Fruit fly (Drosophila melanogaster) whole organism, embryonic: Measurements from ENCODE around the gene dbo.

Experiments used
- Blimp-1 ChIP-seq: fragments of 200-800 bp; sonication (Bioruptor generic); optimal IDR thresholded peaks from 3 replicates; lab custom pipeline; 2018; ENCODE audit warnings: missing biosample characterization, missing genetic modification characterization, mild to moderate bottlenecking, moderate library complexity, missing genetic modification reagents
- CG10274 ChIP-seq: fragments of 200-800 bp; sonication (Bioruptor generic); optimal IDR thresholded peaks from 3 replicates; lab custom pipeline; 2017; ENCODE audit warnings: missing biosample characterization, mild to moderate bottlenecking, missing genetic modification characterization
- CG10431 ChIP-seq: fragments of 200-800 bp; sonication (Bioruptor generic); optimal IDR thresholded peaks from 3 replicates; lab custom pipeline; 2018; ENCODE audit warnings: missing biosample characterization, mild to moderate bottlenecking, missing genetic modification characterization
- CG1233 ChIP-seq: fragments of 200-800 bp; sonication (Bioruptor generic); optimal IDR thresholded peaks from 4 replicates; lab custom pipeline; 2018; ENCODE audit warnings: missing biosample characterization, mild to moderate bottlenecking, missing genetic modification characterization
- CG12659 ChIP-seq: fragments of 200-800 bp; sonication (Bioruptor generic); optimal IDR thresholded peaks from 3 replicates; lab custom pipeline; 2017; ENCODE audit warnings: mild to moderate bottlenecking, missing biosample characterization, missing genetic modification reagents, missing genetic modification characterization
- CG13296 ChIP-seq: fragments of 200-800 bp; sonication (Bioruptor generic); optimal IDR thresholded peaks from 3 replicates; lab custom pipeline; 2018; ENCODE audit warnings: missing biosample characterization, mild to moderate bottlenecking, missing genetic modification characterization
- CG13894 ChIP-seq: fragments of 200-800 bp; sonication (Bioruptor generic); optimal IDR thresholded peaks from 3 replicates; lab custom pipeline; 2018; ENCODE audit warnings: missing biosample characterization, mild to moderate bottlenecking, missing genetic modification characterization, moderate library complexity
- CG15514 ChIP-seq: fragments of 200-800 bp; sonication (Bioruptor generic); optimal IDR thresholded peaks from 3 replicates; lab custom pipeline; 2017; ENCODE audit warnings: missing biosample characterization, missing genetic modification characterization, mild to moderate bottlenecking, moderate library complexity, missing genetic modification reagents
- CG17359 ChIP-seq: fragments of 200-800 bp; sonication (Bioruptor generic); optimal IDR thresholded peaks from 3 replicates; lab custom pipeline; 2018; ENCODE audit warnings: missing biosample characterization, mild to moderate bottlenecking, missing genetic modification characterization, moderate library complexity
- CG17568 ChIP-seq: fragments of 200-800 bp; sonication (Bioruptor generic); optimal IDR thresholded peaks from 2 replicates; lab custom pipeline; 2018; ENCODE audit warnings: missing biosample characterization, mild to moderate bottlenecking, missing genetic modification characterization, moderate library complexity
- CG18599 ChIP-seq: fragments of 200-800 bp; sonication (Bioruptor generic); optimal IDR thresholded peaks from 3 replicates; lab custom pipeline; 2017; ENCODE audit warnings: missing biosample characterization, missing genetic modification characterization, mild to moderate bottlenecking, moderate library complexity, missing genetic modification reagents
- CG2199 ChIP-seq: fragments of 200-800 bp; sonication (Bioruptor generic); IDR thresholded peaks from 3 replicates; pipeline ENCODE4 v1.3.6; 2022; ENCODE audit warnings: missing biosample characterization, missing genetic modification characterization
- CG6765 ChIP-seq: fragments of 200-800 bp; sonication (Bioruptor generic); optimal IDR thresholded peaks from 3 replicates; lab custom pipeline; 2017; ENCODE audit warnings: missing biosample characterization, mild to moderate bottlenecking, missing genetic modification characterization
- CG7372 ChIP-seq: fragments of 200-800 bp; sonication (Bioruptor generic); IDR thresholded peaks from 2 replicates; pipeline ENCODE4 v1.3.6; 2022; ENCODE audit warnings: missing biosample characterization, missing genetic modification characterization
- CG7745 ChIP-seq: fragments of 200-800 bp; sonication (Bioruptor generic); optimal IDR thresholded peaks from 2 replicates; lab custom pipeline; 2018; ENCODE audit warnings: missing biosample characterization, mild to moderate bottlenecking, missing genetic modification characterization, moderate library complexity
- D ChIP-seq, 2 experiments: fragments of 200-800 bp in 1 of 2; fragments of >200 bp in 1 of 2; sonication (Bioruptor generic) in 1 of 2; optimal IDR thresholded peaks; 2 replicates in 1 of 2; 3 replicates in 1 of 2; lab custom pipeline; 2017; ENCODE audit warnings: mild to moderate bottlenecking in 1 of 2, missing biosample characterization in 1 of 2, missing genetic modification characterization in 1 of 2, missing genetic modification reagents in 1 of 2
- D19B ChIP-seq: fragments of 200-800 bp; sonication (Bioruptor generic); optimal IDR thresholded peaks from 2 replicates; lab custom pipeline; 2017; ENCODE audit warnings: missing biosample characterization, mild to moderate bottlenecking, missing genetic modification characterization
- Hr51 ChIP-seq, 2 experiments: fragments of 200-800 bp; sonication (Bioruptor generic); optimal IDR thresholded peaks; 2 replicates in 1 of 2; 3 replicates in 1 of 2; lab custom pipeline; 2016 to 2018; ENCODE audit warnings: missing biosample characterization in 2 of 2, missing genetic modification characterization in 2 of 2, mild to moderate bottlenecking in 1 of 2, moderate library complexity in 1 of 2
- Kr ChIP-seq: fragments of 200-800 bp; sonication (Bioruptor generic); optimal IDR thresholded peaks from 2 replicates; lab custom pipeline; 2017; ENCODE audit warnings: missing biosample characterization, mild to moderate bottlenecking, missing genetic modification characterization
- Mes4 ChIP-seq: fragments of 200-800 bp; sonication (Bioruptor generic); optimal IDR thresholded peaks from 2 replicates; lab custom pipeline; 2016; ENCODE audit warnings: missing biosample characterization, missing genetic modification characterization
- NFAT ChIP-seq: fragments of 200-800 bp; sonication (Bioruptor generic); IDR thresholded peaks from 2 replicates; pipeline ENCODE4 v1.3.6; 2022; ENCODE audit warnings: missing biosample characterization, missing genetic modification characterization
- PHDP ChIP-seq: fragments of 200-800 bp; sonication (Bioruptor generic); optimal IDR thresholded peaks from 3 replicates; lab custom pipeline; 2018; ENCODE audit warnings: missing biosample characterization, mild to moderate bottlenecking, missing genetic modification characterization, moderate library complexity
- Poxn ChIP-seq: fragments of 200-800 bp; sonication (Bioruptor generic); IDR thresholded peaks from 2 replicates; pipeline ENCODE4 v1.3.6; 2022; ENCODE audit warnings: missing biosample characterization, missing genetic modification characterization
- Sry-β ChIP-seq: fragments of 200-800 bp; sonication (Bioruptor generic); optimal IDR thresholded peaks from 2 replicates; lab custom pipeline; 2018; ENCODE audit warnings: missing biosample characterization, mild to moderate bottlenecking, missing genetic modification characterization, moderate library complexity
- Xrp1 ChIP-seq: fragments of 200-800 bp; sonication (Bioruptor generic); IDR thresholded peaks from 2 replicates; pipeline ENCODE4 v1.3.6; 2022; ENCODE audit warnings: missing biosample characterization, missing genetic modification characterization
- YL-1 ChIP-seq: fragments of 200-800 bp; sonication (Bioruptor generic); optimal IDR thresholded peaks from 3 replicates; lab custom pipeline; 2017; ENCODE audit warnings: missing biosample characterization, mild to moderate bottlenecking, missing genetic modification characterization
- btn ChIP-seq: fragments of 200-800 bp; sonication (Bioruptor generic); optimal IDR thresholded peaks from 2 replicates; lab custom pipeline; 2016; ENCODE audit warnings: missing biosample characterization, missing genetic modification characterization
- cad ChIP-seq: fragments of >200 bp; optimal IDR thresholded peaks from 2 replicates; lab custom pipeline; 2017; ENCODE audit warnings: missing biosample characterization, missing genetic modification characterization
- corto ChIP-seq: fragments of 200-800 bp; sonication (Bioruptor generic); optimal IDR thresholded peaks from 2 replicates; lab custom pipeline; 2016; ENCODE audit warnings: missing biosample characterization, mild to moderate bottlenecking, missing genetic modification characterization, moderate library complexity
- cwo ChIP-seq: fragments of 200-800 bp; sonication (Bioruptor generic); optimal IDR thresholded peaks from 3 replicates; lab custom pipeline; 2017; ENCODE audit warnings: missing biosample characterization, missing genetic modification characterization, mild to moderate bottlenecking, moderate library complexity, missing genetic modification reagents
- dm ChIP-seq: fragments of 200-800 bp; sonication (Bioruptor generic); optimal IDR thresholded peaks from 3 replicates; lab custom pipeline; 2016; ENCODE audit warnings: missing biosample characterization, missing genetic modification characterization
- emc ChIP-seq: fragments of 200-800 bp; sonication (Bioruptor generic); optimal IDR thresholded peaks from 2 replicates; lab custom pipeline; 2016; ENCODE audit warnings: missing biosample characterization, missing genetic modification characterization
- exex ChIP-seq: fragments of 200-800 bp; sonication (Bioruptor generic); optimal IDR thresholded peaks from 4 replicates; lab custom pipeline; 2018; ENCODE audit warnings: missing biosample characterization, mild to moderate bottlenecking, missing genetic modification characterization, moderate library complexity
- gem ChIP-seq: fragments of 200-800 bp; sonication (Bioruptor generic); optimal IDR thresholded peaks from 2 replicates; lab custom pipeline; 2019; ENCODE audit warnings: missing biosample characterization, mild to moderate bottlenecking, missing genetic modification characterization, moderate library complexity
- gro ChIP-seq: fragments of 200-800 bp; sonication (Bioruptor generic); optimal IDR thresholded peaks from 2 replicates; lab custom pipeline; 2016; ENCODE audit warnings: missing biosample characterization, missing genetic modification characterization
- kay ChIP-seq: fragments of 200-800 bp; sonication (Bioruptor generic); optimal IDR thresholded peaks from 2 replicates; lab custom pipeline; 2016; ENCODE audit warnings: missing biosample characterization, missing genetic modification characterization
- lab ChIP-seq: fragments of 200-800 bp; sonication (Bioruptor generic); optimal IDR thresholded peaks from 3 replicates; lab custom pipeline; 2017; ENCODE audit warnings: missing biosample characterization, missing genetic modification characterization, mild to moderate bottlenecking, moderate library complexity, missing genetic modification reagents
- lbe ChIP-seq: fragments of 200-800 bp; sonication (Bioruptor generic); optimal IDR thresholded peaks from 2 replicates; lab custom pipeline; 2016; ENCODE audit warnings: missing biosample characterization, mild to moderate bottlenecking, missing genetic modification characterization
- mirr ChIP-seq: fragments of 200-800 bp; sonication (Bioruptor generic); optimal IDR thresholded peaks from 3 replicates; lab custom pipeline; 2018; ENCODE audit warnings: missing biosample characterization, mild to moderate bottlenecking, missing genetic modification characterization
- nau ChIP-seq: fragments of 200-800 bp; sonication (Bioruptor generic); optimal IDR thresholded peaks from 3 replicates; lab custom pipeline; 2017; ENCODE audit warnings: missing biosample characterization, mild to moderate bottlenecking, missing genetic modification characterization, missing genetic modification reagents
- pan ChIP-seq, 4 experiments: fragments of >200 bp in 3 of 4; fragments of 200-800 bp in 1 of 4; sonication (Bioruptor generic) in 1 of 4; optimal IDR thresholded peaks in 3 of 4; IDR thresholded peaks in 1 of 4; 2 replicates each; pipeline versions ENCODE4 v1.3.6 to Lab custom; 2017 to 2022; ENCODE audit warnings: missing biosample characterization in 2 of 4, missing genetic modification characterization in 2 of 4, mixed read lengths in 1 of 4
- ro ChIP-seq: fragments of 200-800 bp; sonication (Bioruptor generic); IDR thresholded peaks from 2 replicates; pipeline ENCODE4 v1.3.6; 2022; ENCODE audit warnings: missing biosample characterization, missing genetic modification characterization
- sima ChIP-seq: fragments of 200-800 bp; sonication (Bioruptor generic); optimal IDR thresholded peaks from 2 replicates; lab custom pipeline; 2016; ENCODE audit warnings: missing biosample characterization, missing genetic modification characterization
- so ChIP-seq: fragments of 200-800 bp; sonication (Bioruptor generic); IDR thresholded peaks from 3 replicates; pipeline ENCODE4 v1.3.6; 2022; ENCODE audit warnings: missing biosample characterization, missing genetic modification characterization
- ssp ChIP-seq: fragments of 200-800 bp; sonication (Bioruptor generic); IDR thresholded peaks from 2 replicates; pipeline ENCODE4 v1.3.6; 2022; ENCODE audit warnings: missing biosample characterization, missing genetic modification characterization
- stwl ChIP-seq: fragments of 200-800 bp; sonication (Bioruptor generic); optimal IDR thresholded peaks from 3 replicates; lab custom pipeline; 2018; ENCODE audit warnings: missing biosample characterization, mild to moderate bottlenecking, missing genetic modification characterization, moderate library complexity
- tll ChIP-seq, 2 experiments: fragments of 200-800 bp in 1 of 2; fragments of >200 bp in 1 of 2; sonication (Bioruptor generic) in 1 of 2; optimal IDR thresholded peaks; 2 replicates each; lab custom pipeline; 2017 to 2019; ENCODE audit warnings: missing biosample characterization in 2 of 2, missing genetic modification characterization in 2 of 2, mild to moderate bottlenecking in 1 of 2, moderate library complexity in 1 of 2
- tup ChIP-seq: fragments of 200-800 bp; sonication (Bioruptor generic); optimal IDR thresholded peaks from 2 replicates; lab custom pipeline; 2016; ENCODE audit warnings: missing biosample characterization, mild to moderate bottlenecking, missing genetic modification characterization, moderate library complexity

Gene dbo

dm6 chr3L:15823780-15824423 is 2.8 kb upstream of the dbo start (continued):
- TF ChIP-seq CG7745 (tag; lab: Kevin White, UChicago) (peak; percentile 5), Kr (GFP tag; lab: Kevin White, UChicago) (no peak), D (optimal IDR thresholded peaks at IDR 0.05; lab: Kevin White, UChicago) (no peak), D (GFP tag; optimal IDR thresholded peaks at IDR 0.05; lab: Kevin White, UChicago) (no peak), CG12659 (GFP tag; lab: Kevin White, UChicago) (peak; percentile 14), CG13296 (GFP tag; lab: Kevin White, UChicago) (peak; percentile 36), Blimp-1 (GFP tag; lab: Kevin White, UChicago) (no peak), PHDP (tag; lab: Kevin White, UChicago) (peak; percentile 34), ro (GFP tag; lab: Robert Waterston, UW) (no peak), Mes4 (no peak), mirr (peak; percentile 98), cad (GFP tag; lab: Kevin White, UChicago) (no peak), lbe (GFP tag; lab: Kevin White, UChicago) (no peak), exex (tag; lab: Kevin White, UChicago) (peak; percentile 87), gem (tag; lab: Kevin White, UChicago) (peak; percentile 46), dm (GFP tag; lab: Kevin White, UChicago) (no peak), btn (GFP tag; lab: Kevin White, UChicago) (no peak), D19B (GFP tag; lab: Kevin White, UChicago) (no peak), corto (GFP tag; lab: Kevin White, UChicago) (no peak), Poxn (GFP tag; lab: Robert Waterston, UW) (no peak), CG15514 (peak; percentile 35), stwl (tag; lab: Kevin White, UChicago) (no peak), CG1233 (GFP tag; lab: Kevin White, UChicago) (no peak), nau (GFP tag; lab: Kevin White, UChicago) (peak; percentile 46), NFAT (GFP tag; lab: Robert Waterston, UW) (no peak), so (GFP tag; lab: Robert Waterston, UW) (0 out of 3 replicates have a peak, but pooled peaks have one; percentile 39), CG13894 (tag; lab: Kevin White, UChicago) (peak; percentile 11), tup (no peak), CG17359 (tag; lab: Kevin White, UChicago) (no peak), Xrp1 (GFP tag; lab: Robert Waterston, UW) (no peak), CG2199 (no peak), tll (GFP tag; optimal IDR thresholded peaks at IDR 0.05; lab: Kevin White, UChicago) (no peak), CG6765 (GFP tag; lab: Kevin White, UChicago) (no peak), emc (GFP tag; lab: Kevin White, UChicago) (no peak), Hr51 (GFP tag; optimal IDR thresholded peaks at IDR 0.05; lab: Kevin White, UChicago) (no peak), CG18599 (GFP tag; lab: Kevin White, UChicago) (peak; percentile 56), CG17568 (peak; percentile 27), ssp (GFP tag; lab: Robert Waterston, UW) (no peak), gro (GFP tag; lab: Kevin White, UChicago) (peak; percentile 13), cwo (no peak), sima (no peak), CG10431 (GFP tag; lab: Kevin White, UChicago) (no peak), lab (GFP tag; lab: Kevin White, UChicago) (peak; percentile 36), kay (no peak), YL-1 (GFP tag; lab: Kevin White, UChicago) (peak; percentile 7), CG10274 (GFP tag; lab: Kevin White, UChicago) (no peak), CG7372 (GFP tag; lab: Robert Waterston, UW) (no peak), Sry-β (no peak), pan (optimal IDR thresholded peaks at IDR 0.05; lab: Kevin White, UChicago) (no peak), pan (GFP tag; optimal IDR thresholded peaks at IDR 0.05 in 1 of 2, IDR thresholded peaks at IDR 0.05 in 1 of 2) (no peak)
